Fruit fly (Drosophila melanogaster) whole organism, adult: ENCODE measurements around the gene Mpc1.

ENCODE experiments used
- CG11617 ChIP-seq: fragments of 200-800 bp; sonication (Bioruptor generic); optimal IDR thresholded peaks from 2 replicates; lab custom pipeline; 2017; ENCODE audit warnings: mild to moderate bottlenecking, missing biosample characterization, missing genetic modification reagents, missing genetic modification characterization
- CG12768 ChIP-seq: fragments of 200-800 bp; sonication (Bioruptor generic); optimal IDR thresholded peaks from 2 replicates; lab custom pipeline; 2017; ENCODE audit warnings: missing biosample characterization, missing genetic modification characterization, mild to moderate bottlenecking, moderate library complexity, missing genetic modification reagents
- CG14711 ChIP-seq: fragments of 200-800 bp; sonication (Bioruptor generic); optimal IDR thresholded peaks from 2 replicates; lab custom pipeline; 2018; ENCODE audit warnings: missing biosample characterization, mild to moderate bottlenecking, missing genetic modification characterization, moderate library complexity
- CG1620 ChIP-seq: fragments of 200-800 bp; sonication (Bioruptor generic); optimal IDR thresholded peaks from 2 replicates; lab custom pipeline; 2016; ENCODE audit warnings: missing biosample characterization, missing genetic modification characterization
- CG33017 ChIP-seq: fragments of 200-800 bp; sonication (Bioruptor generic); optimal IDR thresholded peaks from 2 replicates; lab custom pipeline; 2018; ENCODE audit warnings: missing biosample characterization, mild to moderate bottlenecking, missing genetic modification characterization, moderate library complexity
- CG5204 ChIP-seq: fragments of 200-800 bp; sonication (Bioruptor generic); optimal IDR thresholded peaks from 2 replicates; lab custom pipeline; 2016; ENCODE audit warnings: missing biosample characterization, missing genetic modification characterization
- CG7045 ChIP-seq: fragments of 200-800 bp; sonication (Bioruptor generic); optimal IDR thresholded peaks from 2 replicates; lab custom pipeline; 2017; ENCODE audit warnings: missing biosample characterization, mild to moderate bottlenecking, missing genetic modification characterization
- CG7101 ChIP-seq: fragments of 200-800 bp; sonication (Bioruptor generic); optimal IDR thresholded peaks from 2 replicates; lab custom pipeline; 2018; ENCODE audit warnings: missing biosample characterization, mild to moderate bottlenecking, missing genetic modification characterization, moderate library complexity
- Clk ChIP-seq: fragments of 200-800 bp; sonication (Bioruptor generic); optimal IDR thresholded peaks from 2 replicates; lab custom pipeline; 2017; ENCODE audit warnings: missing biosample characterization, missing genetic modification characterization
- Crg-1 ChIP-seq: fragments of 200-800 bp; sonication (Bioruptor generic); optimal IDR thresholded peaks from 2 replicates; lab custom pipeline; 2016; ENCODE audit warnings: missing biosample characterization, missing genetic modification characterization
- Hr96 ChIP-seq: fragments of 200-800 bp; sonication (Bioruptor generic); optimal IDR thresholded peaks from 2 replicates; lab custom pipeline; 2016; ENCODE audit warnings: missing biosample characterization, missing genetic modification characterization
- Mnt ChIP-seq: fragments of 200-800 bp; sonication (Bioruptor generic); optimal IDR thresholded peaks from 2 replicates; lab custom pipeline; 2016; ENCODE audit warnings: missing biosample characterization, mild to moderate bottlenecking, missing genetic modification characterization
- bab1 ChIP-seq: fragments of 200-800 bp; sonication (Bioruptor generic); optimal IDR thresholded peaks from 3 replicates; lab custom pipeline; 2019; ENCODE audit warnings: missing biosample characterization, mild to moderate bottlenecking, missing genetic modification characterization, moderate library complexity
- cic ChIP-seq: fragments of 200-800 bp; sonication (Bioruptor generic); optimal IDR thresholded peaks from 2 replicates; lab custom pipeline; 2017; ENCODE audit warnings: missing biosample characterization, mild to moderate bottlenecking, missing genetic modification characterization, moderate library complexity
- cnc ChIP-seq, 2 experiments: fragments of >200 bp; optimal IDR thresholded peaks; 2 replicates each; lab custom pipeline; 2017
- kay ChIP-seq: fragments of 200-800 bp; sonication (Bioruptor generic); peaks from one replicate; lab custom pipeline; 2016; ENCODE audit warnings: missing biosample characterization, missing genetic modification characterization, borderline replicate concordance
- ovo ChIP-seq: fragments of 200-800 bp; sonication (Bioruptor generic); optimal IDR thresholded peaks from 2 replicates; lab custom pipeline; 2016; ENCODE audit warnings: missing biosample characterization, missing genetic modification characterization
- pad ChIP-seq: fragments of 200-800 bp; sonication (Bioruptor generic); optimal IDR thresholded peaks from 3 replicates; lab custom pipeline; 2017; ENCODE audit warnings: missing biosample characterization, missing genetic modification characterization, mild to moderate bottlenecking, moderate library complexity, missing genetic modification reagents
- tj ChIP-seq: fragments of 200-800 bp; sonication (Bioruptor generic); optimal IDR thresholded peaks from 3 replicates; lab custom pipeline; 2017; ENCODE audit warnings: missing biosample characterization, mild to moderate bottlenecking, missing genetic modification characterization, moderate library complexity
- toe ChIP-seq: fragments of 200-800 bp; sonication (Bioruptor generic); optimal IDR thresholded peaks from 2 replicates; lab custom pipeline; 2016; ENCODE audit warnings: missing biosample characterization, missing genetic modification characterization

Gene Mpc1

DNA sequence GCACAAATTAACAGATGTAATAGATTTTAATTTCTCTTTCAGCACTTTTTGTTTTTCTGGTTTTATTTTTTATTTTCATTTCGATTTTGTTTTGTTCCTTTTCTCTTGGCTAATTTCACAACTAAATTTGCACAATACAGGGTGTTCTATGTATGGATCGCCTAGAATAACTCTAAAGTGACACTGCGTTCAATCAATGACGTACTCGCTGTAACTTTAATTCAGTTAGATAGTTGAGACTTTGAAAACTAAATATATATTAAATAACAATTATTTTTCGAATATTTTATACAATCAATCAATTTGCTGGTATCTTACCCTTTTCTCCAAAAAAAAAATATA lies 3.9 kb downstream of the Mpc1 start:
- TF ChIP-seq CG12768 (GFP tag; lab: Kevin White, UChicago), result no peak
- no peak for TF ChIP-seq CG1620 (GFP tag; lab: Kevin White, UChicago)
- no peak for TF ChIP-seq ovo (GFP tag; lab: Kevin White, UChicago)
- TF ChIP-seq Hr96 (GFP tag; lab: Kevin White, UChicago), result no peak
- no peak for TF ChIP-seq CG5204 (GFP tag; lab: Kevin White, UChicago)
- no peak for TF ChIP-seq Mnt (GFP tag; lab: Kevin White, UChicago)
- TF ChIP-seq CG14711 (tag; lab: Kevin White, UChicago), result no peak
- no peak for TF ChIP-seq kay (GFP tag; lab: Kevin White, UChicago)
- TF ChIP-seq CG11617, result no peak
- no peak for TF ChIP-seq cnc (optimal IDR thresholded peaks at IDR 0.05; lab: Kevin White, UChicago)
- no peak for TF ChIP-seq Clk (GFP tag; lab: Kevin White, UChicago)
- TF ChIP-seq CG33017, result no peak
- no peak for TF ChIP-seq CG7101 (tag; lab: Kevin White, UChicago)
- no peak for TF ChIP-seq tj
- TF ChIP-seq toe, result no peak
- no peak for TF ChIP-seq Crg-1 (GFP tag; lab: Kevin White, UChicago)
- no peak for TF ChIP-seq bab1
- no peak for TF ChIP-seq pad (GFP tag; lab: Kevin White, UChicago)
- no peak for TF ChIP-seq cic (GFP tag; lab: Kevin White, UChicago)
- TF ChIP-seq CG7045 (GFP tag; lab: Kevin White, UChicago), result no peak

DNA sequence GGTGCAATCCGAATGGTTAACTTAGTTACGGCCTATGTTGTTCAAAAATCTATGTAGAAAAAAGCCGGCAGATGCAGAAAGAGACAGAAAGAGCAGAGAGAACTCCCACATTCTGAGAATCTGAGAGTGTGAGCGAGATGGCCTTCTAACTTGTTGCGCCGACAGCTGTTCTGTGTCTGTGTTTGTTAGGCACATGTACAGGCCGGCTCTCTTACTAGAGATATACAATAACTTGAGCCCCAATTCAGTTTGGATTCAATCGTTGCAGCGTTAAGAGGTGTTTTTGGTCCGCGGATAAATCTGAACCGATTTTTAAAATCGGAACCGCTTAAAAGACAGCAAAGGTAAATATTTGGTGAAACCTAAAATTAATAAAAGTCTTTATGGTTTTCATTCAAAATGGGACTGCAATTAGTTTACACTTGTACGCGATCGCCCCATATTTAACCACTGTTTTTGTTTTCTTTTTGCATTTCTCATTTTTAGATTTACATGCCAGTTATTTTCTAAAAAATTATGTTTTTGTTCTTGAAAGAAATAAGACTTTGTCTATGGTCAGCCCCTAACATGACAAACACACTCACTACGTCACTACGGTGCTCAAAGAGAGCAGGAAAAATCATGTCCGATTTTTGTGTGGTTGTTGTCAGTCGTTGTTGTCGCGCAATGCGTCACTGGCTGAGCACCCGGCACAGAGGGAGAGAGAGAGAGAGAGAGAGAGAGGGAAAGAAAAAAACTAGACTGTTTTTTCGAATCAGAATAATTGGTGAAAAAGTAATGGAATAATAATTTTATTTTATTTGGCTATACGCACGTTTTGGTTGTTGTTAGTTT lies 4.4 kb downstream of the Mpc1 start:
- TF ChIP-seq toe (no peak), CG7101 (tag; lab: Kevin White, UChicago) (peak; percentile 1), kay (GFP tag; lab: Kevin White, UChicago) (peak; percentile 97), Hr96 (GFP tag; lab: Kevin White, UChicago) (no peak), Mnt (GFP tag; lab: Kevin White, UChicago) (peak; percentile 53)

DNA sequence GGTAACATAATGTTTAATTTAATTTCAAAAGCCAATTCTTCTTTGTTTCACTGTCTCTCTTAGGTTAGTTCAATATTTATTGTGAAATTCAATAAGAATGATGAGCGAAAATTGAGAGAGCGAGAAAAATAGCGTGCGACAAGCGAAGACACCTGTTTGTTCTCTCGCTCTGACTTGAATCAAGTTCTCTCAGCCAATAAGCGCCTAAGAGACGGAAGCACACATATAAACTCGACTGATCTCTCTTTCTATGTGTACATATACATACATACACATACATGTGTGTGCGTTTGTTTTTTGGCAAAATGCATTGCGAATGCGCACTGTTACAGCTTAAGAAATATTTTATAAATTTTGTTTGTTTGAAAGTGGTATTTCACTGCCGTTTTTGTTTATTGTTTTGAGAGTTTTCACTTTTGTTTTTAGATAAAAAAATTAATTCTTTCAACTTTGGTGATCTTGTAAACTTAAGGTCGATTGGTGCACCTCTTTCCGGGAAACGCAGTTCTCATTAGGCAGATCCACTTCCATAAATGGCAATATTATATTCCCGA lies 5.2 kb downstream of the Mpc1 start:
- TF ChIP-seq toe, result no peak
- TF ChIP-seq bab1, result no peak
- peak; percentile 38 for TF ChIP-seq Mnt (GFP tag; lab: Kevin White, UChicago)
- TF ChIP-seq tj, result no peak
- no peak for TF ChIP-seq CG5204 (GFP tag; lab: Kevin White, UChicago)
- no peak for TF ChIP-seq CG14711 (tag; lab: Kevin White, UChicago)
- TF ChIP-seq CG33017, result no peak
- no peak for TF ChIP-seq pad (GFP tag; lab: Kevin White, UChicago)
- TF ChIP-seq Hr96 (GFP tag; lab: Kevin White, UChicago), result no peak
- TF ChIP-seq cnc (optimal IDR thresholded peaks at IDR 0.05; lab: Kevin White, UChicago), result no peak
- TF ChIP-seq cic (GFP tag; lab: Kevin White, UChicago), result no peak
- TF ChIP-seq CG1620 (GFP tag; lab: Kevin White, UChicago), result no peak
- no peak for TF ChIP-seq CG11617
- no peak for TF ChIP-seq ovo (GFP tag; lab: Kevin White, UChicago)
- peak; percentile 26 for TF ChIP-seq Crg-1 (GFP tag; lab: Kevin White, UChicago)
- TF ChIP-seq kay (GFP tag; lab: Kevin White, UChicago), result peak; percentile 77
- peak; percentile 21 for TF ChIP-seq CG7045 (GFP tag; lab: Kevin White, UChicago)
- TF ChIP-seq CG7101 (tag; lab: Kevin White, UChicago), result no peak
- no peak for TF ChIP-seq CG12768 (GFP tag; lab: Kevin White, UChicago)
- no peak for TF ChIP-seq Clk (GFP tag; lab: Kevin White, UChicago)

DNA sequence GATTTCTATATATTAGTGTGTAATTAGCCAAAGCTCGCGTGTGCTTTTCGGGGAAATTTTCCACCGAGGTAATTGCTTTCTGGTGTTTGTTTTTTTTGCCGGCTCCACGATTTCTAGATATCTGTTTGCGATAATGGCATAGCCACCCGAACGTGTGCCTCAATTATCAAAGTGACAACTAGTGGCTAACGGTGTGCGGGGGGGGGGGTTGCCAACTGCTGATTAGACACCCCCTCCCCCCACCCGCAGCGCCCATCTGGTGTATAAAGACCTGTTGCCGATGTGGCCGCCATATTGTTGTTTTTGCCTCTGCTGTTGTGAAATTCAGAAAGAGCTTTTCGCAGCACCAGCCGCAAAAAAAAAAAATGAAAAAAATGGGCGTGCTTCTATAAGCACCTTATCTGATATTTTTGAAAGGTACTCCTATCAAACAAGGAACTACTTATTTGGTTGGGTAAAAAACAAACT lies 9.6 kb downstream of the Mpc1 start:
- TF ChIP-seq toe (peak; percentile 23), CG14711 (tag; lab: Kevin White, UChicago) (no peak), bab1 (no peak), CG1620 (GFP tag; lab: Kevin White, UChicago) (peak; percentile 7), pad (GFP tag; lab: Kevin White, UChicago) (peak; percentile 26), CG11617 (peak; percentile 10), CG7101 (tag; lab: Kevin White, UChicago) (peak; percentile 26), cic (GFP tag; lab: Kevin White, UChicago) (peak; percentile 97), Clk (GFP tag; lab: Kevin White, UChicago) (peak; percentile 38), CG33017 (no peak), CG5204 (GFP tag; lab: Kevin White, UChicago) (no peak), CG12768 (GFP tag; lab: Kevin White, UChicago) (peak; percentile 86), cnc (optimal IDR thresholded peaks at IDR 0.05; lab: Kevin White, UChicago) (no peak), tj (peak; percentile 66), Hr96 (GFP tag; lab: Kevin White, UChicago) (peak; percentile 60), ovo (GFP tag; lab: Kevin White, UChicago) (peak; percentile 94), kay (GFP tag; lab: Kevin White, UChicago) (peak; percentile 73), Mnt (GFP tag; lab: Kevin White, UChicago) (peak; percentile 89), CG7045 (GFP tag; lab: Kevin White, UChicago) (peak; percentile 26), Crg-1 (GFP tag; lab: Kevin White, UChicago) (no peak)
